Fruit fly (Drosophila melanogaster) whole organism, embryonic: ENCODE results near the gene Ppcs.

Source experiments
- Ada2b ChIP-seq: fragments of 200-800 bp; sonication (Bioruptor generic); IDR thresholded peaks from 2 replicates; pipeline ENCODE4 v1.3.6; 2022; ENCODE audit warnings: missing biosample characterization, missing genetic modification characterization
- Awh ChIP-seq: fragments of 200-800 bp; sonication (Bioruptor generic); IDR thresholded peaks from 2 replicates; pipeline ENCODE4, ENCODE4 v1.3.6; 2022; ENCODE audit warnings: missing biosample characterization, missing genetic modification characterization
- CG10209 ChIP-seq: fragments of 200-800 bp; sonication (Bioruptor generic); optimal IDR thresholded peaks from 3 replicates; lab custom pipeline; 2017; ENCODE audit warnings: missing biosample characterization, mild to moderate bottlenecking, missing genetic modification characterization, missing genetic modification reagents
- CG10543 ChIP-seq: fragments of 200-800 bp; sonication (Bioruptor generic); optimal IDR thresholded peaks from 3 replicates; lab custom pipeline; 2017; ENCODE audit warnings: missing biosample characterization, mild to moderate bottlenecking, missing genetic modification characterization, moderate library complexity
- CG1602 ChIP-seq: fragments of 200-800 bp; sonication (Bioruptor generic); optimal IDR thresholded peaks from 3 replicates; lab custom pipeline; 2016; ENCODE audit warnings: missing biosample characterization, missing genetic modification characterization
- CG17359 ChIP-seq: fragments of 200-800 bp; sonication (Bioruptor generic); optimal IDR thresholded peaks from 3 replicates; lab custom pipeline; 2018; ENCODE audit warnings: missing biosample characterization, mild to moderate bottlenecking, missing genetic modification characterization, moderate library complexity
- CG17385 ChIP-seq: fragments of 200-800 bp; sonication (Bioruptor generic); optimal IDR thresholded peaks from 3 replicates; lab custom pipeline; 2018; ENCODE audit warnings: missing biosample characterization, mild to moderate bottlenecking, missing genetic modification characterization
- CG17802 ChIP-seq: fragments of 200-800 bp; sonication (Bioruptor generic); optimal IDR thresholded peaks from 2 replicates; lab custom pipeline; 2018; ENCODE audit warnings: missing biosample characterization, mild to moderate bottlenecking, missing genetic modification characterization, moderate library complexity
- CG18764 ChIP-seq: fragments of 200-800 bp; sonication (Bioruptor generic); optimal IDR thresholded peaks from 3 replicates; lab custom pipeline; 2016; ENCODE audit warnings: missing biosample characterization, missing genetic modification characterization
- CG6272 ChIP-seq: fragments of 200-800 bp; sonication (Bioruptor generic); IDR thresholded peaks from 2 replicates; pipeline ENCODE4 v1.3.6; 2022; ENCODE audit warnings: missing biosample characterization, missing genetic modification characterization
- CG7839 ChIP-seq: fragments of 200-800 bp; sonication (Bioruptor generic); optimal IDR thresholded peaks from 3 replicates; lab custom pipeline; 2018; ENCODE audit warnings: missing biosample characterization, mild to moderate bottlenecking, missing genetic modification characterization, moderate library complexity
- CG8359 ChIP-seq: fragments of 200-800 bp; sonication (Bioruptor generic); optimal IDR thresholded peaks from 2 replicates; lab custom pipeline; 2017; ENCODE audit warnings: missing biosample characterization, mild to moderate bottlenecking, missing genetic modification characterization, borderline replicate concordance
- CG9817 ChIP-seq: fragments of 200-800 bp; sonication (Bioruptor generic); optimal IDR thresholded peaks from 2 replicates; lab custom pipeline; 2018; ENCODE audit warnings: missing biosample characterization, mild to moderate bottlenecking, missing genetic modification characterization, moderate library complexity
- CG9932 ChIP-seq: fragments of 200-800 bp; sonication (Bioruptor generic); IDR thresholded peaks from 2 replicates; pipeline ENCODE4 v1.3.6; 2022; ENCODE audit warnings: missing biosample characterization, missing genetic modification characterization
- CTCF ChIP-seq: fragments of 200-800 bp; sonication (Bioruptor generic); optimal IDR thresholded peaks from 2 replicates; lab custom pipeline; 2017; ENCODE audit warnings: missing biosample characterization, mild to moderate bottlenecking, missing genetic modification characterization, moderate library complexity
- Chrac-16 ChIP-seq: fragments of 200-800 bp; sonication (Bioruptor generic); optimal IDR thresholded peaks from 3 replicates; lab custom pipeline; 2016; ENCODE audit warnings: missing biosample characterization, missing genetic modification characterization
- D ChIP-seq, 2 experiments: fragments of 200-800 bp in 1 of 2; fragments of >200 bp in 1 of 2; sonication (Bioruptor generic) in 1 of 2; optimal IDR thresholded peaks; 2 replicates in 1 of 2; 3 replicates in 1 of 2; lab custom pipeline; 2017; ENCODE audit warnings: mild to moderate bottlenecking in 1 of 2, missing biosample characterization in 1 of 2, missing genetic modification characterization in 1 of 2, missing genetic modification reagents in 1 of 2
- Dad ChIP-seq: fragments of 200-800 bp; sonication (Bioruptor generic); optimal IDR thresholded peaks from 3 replicates; lab custom pipeline; 2016; ENCODE audit warnings: missing biosample characterization, missing genetic modification characterization
- Gug ChIP-seq: fragments of 200-800 bp; sonication (Bioruptor generic); IDR thresholded peaks from 4 replicates; pipeline ENCODE4 v1.3.6; 2022; ENCODE audit warnings: missing biosample characterization, missing genetic modification characterization
- HmgD ChIP-seq: fragments of 200-800 bp; sonication (Bioruptor generic); optimal IDR thresholded peaks from 3 replicates; lab custom pipeline; 2016; ENCODE audit warnings: missing biosample characterization, missing genetic modification characterization
- Hr78 ChIP-seq, 2 experiments: fragments of 200-800 bp in 1 of 2; fragments of >200 bp in 1 of 2; sonication (Bioruptor generic) in 1 of 2; optimal IDR thresholded peaks; 2 replicates each; lab custom pipeline; 2017 to 2019; ENCODE audit warnings: missing biosample characterization in 2 of 2, missing genetic modification characterization in 2 of 2, mild to moderate bottlenecking in 1 of 2, moderate library complexity in 1 of 2
- Hsf ChIP-seq: fragments of 200-800 bp; sonication (Bioruptor generic); optimal IDR thresholded peaks from 3 replicates; lab custom pipeline; 2016; ENCODE audit warnings: missing biosample characterization, missing genetic modification characterization
- Meics ChIP-seq: fragments of 200-800 bp; sonication (Bioruptor generic); optimal IDR thresholded peaks from 2 replicates; lab custom pipeline; 2017; ENCODE audit warnings: missing biosample characterization, mild to moderate bottlenecking, missing genetic modification characterization
- Pdp1 ChIP-seq, 2 experiments: fragments of 200-800 bp; sonication (Bioruptor generic); optimal IDR thresholded peaks; 3 replicates each; lab custom pipeline; 2016; ENCODE audit warnings: missing biosample characterization in 2 of 2, missing genetic modification characterization in 2 of 2, mild to moderate bottlenecking in 1 of 2, moderate library complexity in 1 of 2
- Xrp1 ChIP-seq: fragments of 200-800 bp; sonication (Bioruptor generic); IDR thresholded peaks from 2 replicates; pipeline ENCODE4 v1.3.6; 2022; ENCODE audit warnings: missing biosample characterization, missing genetic modification characterization
- cas ChIP-seq: fragments of 200-800 bp; sonication (Bioruptor generic); IDR thresholded peaks from 2 replicates; pipeline ENCODE4 v1.3.6; 2022; ENCODE audit warnings: missing biosample characterization, missing genetic modification characterization
- chinmo ChIP-seq: fragments of 200-800 bp; sonication (Bioruptor generic); IDR thresholded peaks from 4 replicates; pipeline ENCODE4 v1.3.6; 2022; ENCODE audit warnings: missing biosample characterization, missing genetic modification characterization; ENCODE audit not compliant: partially characterized antibody
- dan ChIP-seq: fragments of 200-800 bp; sonication (Bioruptor generic); IDR thresholded peaks from 2 replicates; pipeline ENCODE4 v1.3.6; 2022; ENCODE audit warnings: missing biosample characterization, missing genetic modification characterization
- grn ChIP-seq: fragments of 200-800 bp; sonication (Bioruptor generic); optimal IDR thresholded peaks from 3 replicates; lab custom pipeline; 2017; ENCODE audit warnings: missing biosample characterization, missing genetic modification characterization
- pho ChIP-seq: fragments of 200-800 bp; sonication (Bioruptor generic); optimal IDR thresholded peaks from 2 replicates; lab custom pipeline; 2016; ENCODE audit warnings: missing biosample characterization, missing genetic modification characterization
- prd ChIP-seq, 3 experiments: fragments of >200 bp in 2 of 3; fragments of 200-800 bp in 1 of 3; sonication (Bioruptor generic) in 1 of 3; optimal IDR thresholded peaks in 2 of 3; IDR thresholded peaks in 1 of 3; 2 replicates in 2 of 3; 3 replicates in 1 of 3; pipeline versions ENCODE4 v1.3.6 to Lab custom; 2017 to 2022; ENCODE audit warnings: missing biosample characterization in 1 of 3, missing genetic modification characterization in 1 of 3
- sens ChIP-seq: fragments of 200-800 bp; sonication (Bioruptor generic); peaks from one replicate; lab custom pipeline; 2016; ENCODE audit warnings: missing biosample characterization, missing genetic modification characterization
- sima ChIP-seq: fragments of 200-800 bp; sonication (Bioruptor generic); optimal IDR thresholded peaks from 2 replicates; lab custom pipeline; 2016; ENCODE audit warnings: missing biosample characterization, missing genetic modification characterization
- sisA ChIP-seq: fragments of 200-800 bp; sonication (Bioruptor generic); IDR thresholded peaks from 2 replicates; pipeline ENCODE4 v1.3.6; 2022; ENCODE audit warnings: missing biosample characterization, missing genetic modification characterization
- sug ChIP-seq: fragments of 200-800 bp; optimal IDR thresholded peaks from 2 replicates; lab custom pipeline; 2019; ENCODE audit warnings: missing biosample characterization, mild to moderate bottlenecking, missing genetic modification characterization, moderate library complexity
- toy ChIP-seq: fragments of 200-800 bp; sonication (Bioruptor generic); IDR thresholded peaks from 2 replicates; pipeline ENCODE4 v1.3.6; 2022; ENCODE audit warnings: missing biosample characterization, missing genetic modification characterization
- wor ChIP-seq: fragments of 200-800 bp; sonication (Bioruptor generic); IDR thresholded peaks from 2 replicates; pipeline ENCODE4 v1.3.6; 2022; ENCODE audit warnings: missing biosample characterization, missing genetic modification characterization
- zfh1 ChIP-seq: fragments of 200-800 bp; sonication (Bioruptor generic); IDR thresholded peaks from 3 replicates; pipeline ENCODE4 v1.3.6; 2022; ENCODE audit warnings: missing biosample characterization, missing genetic modification characterization

Gene Ppcs

dm6 chr3R:19104123-19104522 is 43.6 kb downstream of the Ppcs start (continued):
- TF ChIP-seq D (optimal IDR thresholded peaks at IDR 0.05; lab: Kevin White, UChicago) (no peak), D (GFP tag; optimal IDR thresholded peaks at IDR 0.05; lab: Kevin White, UChicago) (no peak), CG17359 (peak; percentile 24), dan (GFP tag; lab: Robert Waterston, UW) (no peak)

- TF ChIP-seq CTCF (GFP tag; lab: Kevin White, UChicago) (peak; percentile 51), cas (GFP tag; lab: Robert Waterston, UW) (no peak), chinmo (GFP tag; lab: Robert Waterston, UW) (0 out of 4 replicates have a peak, but pooled peaks have one; percentile 27)
Measured at dm6 chr3R:19103189-19103588, 44.5 kb downstream of the Ppcs start.

- peak in 1 of 2 experiments; percentile 72 for TF ChIP-seq Hr78 (GFP tag; optimal IDR thresholded peaks at IDR 0.05; lab: Kevin White, UChicago)
- TF ChIP-seq CG9932 (GFP tag; lab: Robert Waterston, UW), result no peak
- no peak for TF ChIP-seq wor (GFP tag; lab: Robert Waterston, UW)
- TF ChIP-seq zfh1 (GFP tag; lab: Robert Waterston, UW), result 0 out of 3 replicates have a peak, but pooled peaks have one; percentile 24
- TF ChIP-seq CG6272 (GFP tag; lab: Robert Waterston, UW), result no peak
- no peak for TF ChIP-seq Dad (GFP tag; lab: Kevin White, UChicago)
- no peak for TF ChIP-seq HmgD (GFP tag; lab: Kevin White, UChicago)
- TF ChIP-seq CG7839 (tag; lab: Kevin White, UChicago), result no peak
- TF ChIP-seq grn (GFP tag; lab: Kevin White, UChicago), result no peak
- TF ChIP-seq CG9817 (tag; lab: Kevin White, UChicago), result no peak
- TF ChIP-seq sisA (GFP tag; lab: Robert Waterston, UW), result no peak
- TF ChIP-seq CG8359 (GFP tag; lab: Kevin White, UChicago), result peak; percentile 96
- TF ChIP-seq Chrac-16 (GFP tag; lab: Kevin White, UChicago), result no peak
- no peak for TF ChIP-seq prd (optimal IDR thresholded peaks at IDR 0.05; lab: Kevin White, UChicago)
- no peak for TF ChIP-seq prd (GFP tag; IDR thresholded peaks at IDR 0.05; lab: Robert Waterston, UW)
- TF ChIP-seq sima (GFP tag; lab: Kevin White, UChicago), result no peak
- no peak for TF ChIP-seq Xrp1 (GFP tag; lab: Robert Waterston, UW)
- no peak for TF ChIP-seq CG17802 (tag; lab: Kevin White, UChicago)
- TF ChIP-seq Hsf, result no peak
- TF ChIP-seq Meics (GFP tag; lab: Kevin White, UChicago), result no peak
- no peak for TF ChIP-seq CG18764 (GFP tag; lab: Kevin White, UChicago)
- TF ChIP-seq Awh (GFP tag; lab: Robert Waterston, UW), result 0 out of 2 replicates have a peak, but pooled peaks have one; percentile 19
- TF ChIP-seq CG10209, result no peak
- peak in 1 of 2 experiments; percentile 71 for TF ChIP-seq Pdp1 (GFP tag; optimal IDR thresholded peaks at IDR 0.05; lab: Kevin White, UChicago)
- no peak for TF ChIP-seq CG1602 (GFP tag; lab: Kevin White, UChicago)
Measured at dm6 chr3R:19101267-19101840, 46.4 kb downstream of the Ppcs start.

- no peak for TF ChIP-seq toy (GFP tag; lab: Robert Waterston, UW)
- peak; percentile 82 for TF ChIP-seq sug (tag; lab: Kevin White, UChicago)
- peak in 1 of 2 experiments; percentile 12 for TF ChIP-seq Pdp1 (GFP tag; optimal IDR thresholded peaks at IDR 0.05; lab: Kevin White, UChicago)
Measured at dm6 chr3R:19100098-19100497, 47.6 kb downstream of the Ppcs start.

- TF ChIP-seq Dad (GFP tag; lab: Kevin White, UChicago), result no peak
- no peak for TF ChIP-seq Ada2b (GFP tag; lab: Robert Waterston, UW)
- no peak for TF ChIP-seq pho (GFP tag; lab: Kevin White, UChicago)
- no peak for TF ChIP-seq CG10543 (GFP tag; lab: Kevin White, UChicago)
- TF ChIP-seq CG17385 (GFP tag; lab: Kevin White, UChicago), result no peak
- peak; percentile 17 for TF ChIP-seq sens (GFP tag; lab: Kevin White, UChicago)
- TF ChIP-seq Gug, result no peak
Measured at dm6 chr3R:19098272-19098671, 49.4 kb downstream of the Ppcs start.
